Worm (Caenorhabditis elegans): Measurements from ENCODE around the gene mrps-21.

mrps-21 gene

DNA sequence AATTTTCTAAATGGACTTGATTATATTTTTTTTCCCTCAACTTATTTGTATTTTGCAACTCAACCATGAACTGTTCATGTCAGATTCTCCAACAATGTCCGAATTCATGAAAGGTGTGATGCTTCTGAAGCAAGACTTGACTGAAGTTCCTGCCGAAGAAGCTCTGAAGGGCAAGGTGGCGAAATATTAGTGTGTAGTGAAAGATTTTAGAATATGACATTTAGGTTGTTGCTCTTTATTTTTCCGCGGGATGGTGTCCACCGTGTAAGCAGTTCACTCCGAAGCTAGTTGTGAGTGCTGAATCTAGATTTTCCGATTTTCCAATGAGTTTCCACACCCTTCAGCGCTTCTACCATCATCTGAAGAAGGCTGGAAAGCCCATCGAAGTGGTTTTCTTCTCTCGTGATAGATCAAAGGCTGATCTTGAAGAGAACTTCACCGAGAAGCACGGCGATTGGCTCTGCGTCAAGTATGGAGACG lies 6.9 kb downstream of the mrps-21 start, which contains the start of gene F29B9.5:
TSS of gene F29B9.5 (plus strand) at position 51 of the 480 bp plus-strand sequence.
- TF ChIP-seq hlh-1 (tag; optimal IDR thresholded peaks at IDR 0.05) (no peak), ces-1 (GFP tag; optimal IDR thresholded peaks at IDR 0.05) (no peak), nhr-28 (tag; optimal IDR thresholded peaks at IDR 0.05) (no peak), nhr-12 (tag; optimal IDR thresholded peaks at IDR 0.05) (no peak), mab-5 (tag; optimal IDR thresholded peaks at IDR 0.05) (no peak), pha-4 (tag; optimal IDR thresholded peaks at IDR 0.05) (no peak)

- peak; percentile 33 for TF ChIP-seq unc-120 (tag; optimal IDR thresholded peaks at IDR 0.05; ENCODE audit: poor library complexity, severe bottlenecking)
- TF ChIP-seq ceh-83 (GFP tag; optimal IDR thresholded peaks at IDR 0.05), result no peak
- peak; percentile 60 for TF ChIP-seq mls-2 (tag; optimal IDR thresholded peaks at IDR 0.05)
- no peak for TF ChIP-seq nhr-76 (tag; optimal IDR thresholded peaks at IDR 0.05)
- TF ChIP-seq pha-4 (tag; optimal IDR thresholded peaks at IDR 0.05), result peak; percentile 48
- no peak for TF ChIP-seq zip-8 (tag; optimal IDR thresholded peaks at IDR 0.05)
- peak; percentile 38 for TF ChIP-seq cnd-1 (tag; optimal IDR thresholded peaks at IDR 0.05)
- TF ChIP-seq sptf-1 (tag; optimal IDR thresholded peaks at IDR 0.05), result peak; percentile 27
- peak; percentile 9 for TF ChIP-seq ceh-43 (GFP tag; optimal IDR thresholded peaks at IDR 0.05)
- peak; percentile 94 for TF ChIP-seq ceh-39 (tag; optimal IDR thresholded peaks at IDR 0.05)
- peak; percentile 40 for TF ChIP-seq nhr-237 (tag; optimal IDR thresholded peaks at IDR 0.05)
- peak; percentile 34 for TF ChIP-seq lin-13 (tag; optimal IDR thresholded peaks at IDR 0.05)
- no peak for TF ChIP-seq elt-1 (tag; optimal IDR thresholded peaks at IDR 0.05; ENCODE audit: borderline replicate concordance, insufficient read depth)
- no peak for TF ChIP-seq nhr-2 (tag; optimal IDR thresholded peaks at IDR 0.05)
- TF ChIP-seq mep-1 (tag; optimal IDR thresholded peaks at IDR 0.05), result peak; percentile 78
- TF ChIP-seq ces-1 (GFP tag; optimal IDR thresholded peaks at IDR 0.05), result peak; percentile 65
- TF ChIP-seq lsy-2 (tag; optimal IDR thresholded peaks at IDR 0.05), result peak; percentile 57
- TF ChIP-seq lin-32 (GFP tag; optimal IDR thresholded peaks at IDR 0.05), result no peak
These were observed 8.7 kb downstream of the mrps-21 start, which contains the start of gene ubc-9 for ce11 chrIV:4650624-4651094. TSS of gene ubc-9 (plus strand) at chrIV:4651044.

ce11 chrIV:4649460-4649859 lies 9.9 kb downstream of the mrps-21 start, which contains the start of gene F29B9.7:
TSS of gene F29B9.7 (plus strand) at chrIV:4649760.
- TF ChIP-seq bed-3 (GFP tag; optimal IDR thresholded peaks at IDR 0.05) (no peak), mls-2 (tag; optimal IDR thresholded peaks at IDR 0.05) (no peak), sptf-1 (tag; optimal IDR thresholded peaks at IDR 0.05) (no peak), lsy-2 (tag; optimal IDR thresholded peaks at IDR 0.05) (no peak), ces-1 (GFP tag; optimal IDR thresholded peaks at IDR 0.05) (no peak), mab-5 (tag; optimal IDR thresholded peaks at IDR 0.05) (no peak), ham-2 (GFP tag; optimal IDR thresholded peaks at IDR 0.05) (no peak)

- TF ChIP-seq sptf-1 (tag; optimal IDR thresholded peaks at IDR 0.05) (no peak), unc-62 (GFP tag; optimal IDR thresholded peaks at IDR 0.05) (no peak), ham-2 (GFP tag; optimal IDR thresholded peaks at IDR 0.05) (no peak), lsy-2 (tag; optimal IDR thresholded peaks at IDR 0.05) (no peak), snpc-4 (tag; optimal IDR thresholded peaks at IDR 0.05) (no peak), nhr-76 (tag; optimal IDR thresholded peaks at IDR 0.05) (no peak), nhr-2 (tag; optimal IDR thresholded peaks at IDR 0.05) (no peak), flh-1 (GFP tag; optimal IDR thresholded peaks at IDR 0.05) (no peak), mep-1 (tag; optimal IDR thresholded peaks at IDR 0.05) (no peak), mab-5 (tag; optimal IDR thresholded peaks at IDR 0.05) (no peak), pha-4 (tag; optimal IDR thresholded peaks at IDR 0.05) (no peak), ces-1 (GFP tag; optimal IDR thresholded peaks at IDR 0.05) (no peak), blmp-1 (tag; optimal IDR thresholded peaks at IDR 0.05) (no peak), drap-1 (GFP tag; optimal IDR thresholded peaks at IDR 0.05) (no peak), ceh-39 (tag; optimal IDR thresholded peaks at IDR 0.05) (no peak), M03D4.4 (tag; optimal IDR thresholded peaks at IDR 0.05) (no peak), nhr-28 (tag; optimal IDR thresholded peaks at IDR 0.05) (no peak), ceh-83 (GFP tag; optimal IDR thresholded peaks at IDR 0.05) (no peak), ztf-11 (tag; optimal IDR thresholded peaks at IDR 0.05) (no peak), zip-8 (tag; optimal IDR thresholded peaks at IDR 0.05) (no peak)
These were observed 11.9 kb downstream of the mrps-21 start, which contains the start of gene F29B9.8 for ce11 chrIV:4647385-4647784. TSS of gene F29B9.8 (plus strand) at chrIV:4647685.

DNA sequence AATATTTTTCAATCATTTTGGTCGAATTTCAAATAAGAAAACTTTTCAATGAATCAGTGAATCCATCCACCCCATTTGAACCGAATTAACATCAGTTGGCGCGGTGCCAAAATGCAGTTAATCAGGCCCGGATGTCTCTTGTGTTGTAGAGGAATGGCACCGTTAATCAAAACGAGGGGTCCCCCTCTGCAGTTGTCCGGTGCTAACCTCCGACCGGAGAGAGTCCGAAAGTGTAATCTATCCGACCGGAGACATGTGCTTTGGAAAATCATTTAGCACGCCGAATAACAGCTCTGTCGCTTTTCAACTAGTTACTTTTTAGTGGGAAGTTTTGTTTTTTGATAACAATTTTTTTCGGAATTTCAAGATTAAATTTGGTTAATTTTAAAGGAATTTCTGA lies 14.1 kb downstream of the mrps-21 start:
- TF ChIP-seq unc-62 (GFP tag; optimal IDR thresholded peaks at IDR 0.05) (no peak), M03D4.4 (tag; optimal IDR thresholded peaks at IDR 0.05) (no peak), hlh-1 (tag; optimal IDR thresholded peaks at IDR 0.05) (peak; percentile 52), ceh-39 (tag; optimal IDR thresholded peaks at IDR 0.05) (no peak), sptf-1 (tag; optimal IDR thresholded peaks at IDR 0.05) (no peak)

Measured in whole organism, mixed stage, embryonic.